Worm (Caenorhabditis elegans): ENCODE data around the gene tbx-11.

ce11 chrIII:6073673-6074331 is 27.0 kb upstream of the tbx-11 start:
- TF ChIP-seq dao-5 (tag; optimal IDR thresholded peaks at IDR 0.05): no peak
- no peak for TF ChIP-seq W03F9.2 (tag; optimal IDR thresholded peaks at IDR 0.05)
- TF ChIP-seq him-1 (tag; optimal IDR thresholded peaks at IDR 0.05): no peak
